Fruit fly (Drosophila melanogaster) whole organism, embryonic: ENCODE data around the gene Snx21.
A peak's percentile ranks its signal among the peaks of the same experiment; 100 is the strongest.

Experiments
- Antp ChIP-seq: fragments of 200-800 bp; sonication (Bioruptor generic); optimal IDR thresholded peaks from 3 replicates; lab custom pipeline; 2016; ENCODE audit warnings: missing biosample characterization, missing genetic modification characterization
- Atf-2 ChIP-seq: fragments of 200-800 bp; sonication (Bioruptor generic); optimal IDR thresholded peaks from 2 replicates; lab custom pipeline; 2016; ENCODE audit warnings: missing biosample characterization, missing genetic modification characterization
- Awh ChIP-seq: fragments of 200-800 bp; sonication (Bioruptor generic); IDR thresholded peaks from 2 replicates; pipeline ENCODE4, ENCODE4 v1.3.6; 2022; ENCODE audit warnings: missing biosample characterization, missing genetic modification characterization
- B-H2 ChIP-seq: fragments of 200-800 bp; sonication (Bioruptor generic); optimal IDR thresholded peaks from 2 replicates; lab custom pipeline; 2018; ENCODE audit warnings: missing biosample characterization, mild to moderate bottlenecking, missing genetic modification characterization
- CG10565 ChIP-seq: fragments of 200-800 bp; sonication (Bioruptor generic); optimal IDR thresholded peaks from 3 replicates; lab custom pipeline; 2016; ENCODE audit warnings: missing biosample characterization, mild to moderate bottlenecking, missing genetic modification characterization
- CG11093 ChIP-seq: fragments of 200-800 bp; sonication (Bioruptor generic); IDR thresholded peaks from 3 replicates; pipeline ENCODE4 v1.3.6; 2022; ENCODE audit warnings: missing biosample characterization, missing genetic modification characterization
- CG12391 ChIP-seq: fragments of 200-800 bp; sonication (Bioruptor generic); optimal IDR thresholded peaks from 3 replicates; lab custom pipeline; 2018; ENCODE audit warnings: missing biosample characterization, mild to moderate bottlenecking, missing genetic modification characterization, moderate library complexity
- CG13624 ChIP-seq: fragments of 200-800 bp; sonication (Bioruptor generic); optimal IDR thresholded peaks from 2 replicates; lab custom pipeline; 2016; ENCODE audit warnings: missing biosample characterization, missing genetic modification characterization
- CG14441 ChIP-seq: fragments of 200-800 bp; sonication (Bioruptor generic); IDR thresholded peaks from 2 replicates; pipeline ENCODE4 v1.3.6; 2022; ENCODE audit warnings: missing biosample characterization, missing genetic modification characterization
- CG15073 ChIP-seq: fragments of 200-800 bp; sonication (Bioruptor generic); optimal IDR thresholded peaks from 2 replicates; lab custom pipeline; 2016; ENCODE audit warnings: missing biosample characterization, missing genetic modification characterization
- CG15601 ChIP-seq: fragments of 200-800 bp; sonication (Bioruptor generic); optimal IDR thresholded peaks from 3 replicates; lab custom pipeline; 2019; ENCODE audit warnings: missing biosample characterization, mild to moderate bottlenecking, missing genetic modification characterization, moderate library complexity
- CG16815 ChIP-seq: fragments of 200-800 bp; sonication (Bioruptor generic); optimal IDR thresholded peaks from 3 replicates; lab custom pipeline; 2017; ENCODE audit warnings: missing biosample characterization, mild to moderate bottlenecking, missing genetic modification characterization
- CG17568 ChIP-seq: fragments of 200-800 bp; sonication (Bioruptor generic); optimal IDR thresholded peaks from 2 replicates; lab custom pipeline; 2018; ENCODE audit warnings: missing biosample characterization, mild to moderate bottlenecking, missing genetic modification characterization, moderate library complexity
- CG18599 ChIP-seq: fragments of 200-800 bp; sonication (Bioruptor generic); optimal IDR thresholded peaks from 3 replicates; lab custom pipeline; 2017; ENCODE audit warnings: missing biosample characterization, missing genetic modification characterization, mild to moderate bottlenecking, moderate library complexity, missing genetic modification reagents
- CG18764 ChIP-seq: fragments of 200-800 bp; sonication (Bioruptor generic); optimal IDR thresholded peaks from 3 replicates; lab custom pipeline; 2016; ENCODE audit warnings: missing biosample characterization, missing genetic modification characterization
- CG31224 ChIP-seq: fragments of 200-800 bp; sonication (Bioruptor generic); IDR thresholded peaks from 2 replicates; pipeline ENCODE4 v1.3.6; 2022; ENCODE audit warnings: missing biosample characterization, missing genetic modification characterization
- CG33213 ChIP-seq: fragments of 200-800 bp; sonication (Bioruptor generic); optimal IDR thresholded peaks from 3 replicates; lab custom pipeline; 2016; ENCODE audit warnings: missing biosample characterization, missing genetic modification characterization
- CG34422 ChIP-seq: fragments of 200-800 bp; sonication (Bioruptor generic); IDR thresholded peaks from 3 replicates; pipeline ENCODE4 v1.3.6; 2022; ENCODE audit warnings: missing biosample characterization, missing genetic modification characterization
- CG3726 ChIP-seq: fragments of 200-800 bp; sonication (Bioruptor generic); IDR thresholded peaks from 3 replicates; pipeline ENCODE4, ENCODE4 v1.3.6; 2022; ENCODE audit warnings: missing biosample characterization, missing genetic modification characterization
- CG3847 ChIP-seq: fragments of 200-800 bp; sonication (Bioruptor generic); IDR thresholded peaks from 2 replicates; pipeline ENCODE4 v1.3.6; 2022; ENCODE audit warnings: missing biosample characterization, missing genetic modification characterization
- CG5180 ChIP-seq: fragments of 200-800 bp; sonication (Bioruptor generic); optimal IDR thresholded peaks from 3 replicates; lab custom pipeline; 2017; ENCODE audit warnings: missing biosample characterization, missing genetic modification characterization, mild to moderate bottlenecking, moderate library complexity, missing genetic modification reagents
- CG5245 ChIP-seq: fragments of 200-800 bp; sonication (Bioruptor generic); optimal IDR thresholded peaks from 3 replicates; lab custom pipeline; 2016; ENCODE audit warnings: missing biosample characterization, missing genetic modification characterization
- CG6854 ChIP-seq: fragments of 200-800 bp; sonication (Bioruptor generic); optimal IDR thresholded peaks from 3 replicates; lab custom pipeline; 2017; ENCODE audit warnings: missing biosample characterization, mild to moderate bottlenecking, missing genetic modification characterization
- CG8281 ChIP-seq: fragments of 200-800 bp; sonication (Bioruptor generic); optimal IDR thresholded peaks from 2 replicates; lab custom pipeline; 2018; ENCODE audit warnings: missing biosample characterization, mild to moderate bottlenecking, missing genetic modification characterization, moderate library complexity
- CG9932 ChIP-seq: fragments of 200-800 bp; sonication (Bioruptor generic); IDR thresholded peaks from 2 replicates; pipeline ENCODE4 v1.3.6; 2022; ENCODE audit warnings: missing biosample characterization, missing genetic modification characterization
- Dbx ChIP-seq: fragments of 200-800 bp; sonication (Bioruptor generic); IDR thresholded peaks from 3 replicates; pipeline ENCODE4 v1.3.6; 2022; ENCODE audit warnings: missing biosample characterization, missing genetic modification characterization
- Doc3 ChIP-seq: fragments of 200-800 bp; sonication (Bioruptor generic); IDR thresholded peaks from 3 replicates; pipeline ENCODE4 v1.3.6; 2022; ENCODE audit warnings: missing biosample characterization, missing genetic modification characterization; ENCODE audit not compliant: partially characterized antibody
- Mad ChIP-seq: fragments of 200-800 bp; sonication (Bioruptor generic); optimal IDR thresholded peaks from 2 replicates; lab custom pipeline; 2016; ENCODE audit warnings: missing biosample characterization, missing genetic modification characterization
- Mes4 ChIP-seq: fragments of 200-800 bp; sonication (Bioruptor generic); optimal IDR thresholded peaks from 2 replicates; lab custom pipeline; 2016; ENCODE audit warnings: missing biosample characterization, missing genetic modification characterization
- NC2β ChIP-seq: fragments of 200-800 bp; sonication (Bioruptor generic); optimal IDR thresholded peaks from 2 replicates; lab custom pipeline; 2016; ENCODE audit warnings: missing biosample characterization, missing genetic modification characterization
- PHDP ChIP-seq: fragments of 200-800 bp; sonication (Bioruptor generic); optimal IDR thresholded peaks from 3 replicates; lab custom pipeline; 2018; ENCODE audit warnings: missing biosample characterization, mild to moderate bottlenecking, missing genetic modification characterization, moderate library complexity
- Sry-β ChIP-seq: fragments of 200-800 bp; sonication (Bioruptor generic); optimal IDR thresholded peaks from 2 replicates; lab custom pipeline; 2018; ENCODE audit warnings: missing biosample characterization, mild to moderate bottlenecking, missing genetic modification characterization, moderate library complexity
- TFAM ChIP-seq: fragments of 200-800 bp; sonication (Bioruptor generic); optimal IDR thresholded peaks from 2 replicates; lab custom pipeline; 2017; ENCODE audit warnings: missing biosample characterization, missing genetic modification characterization, inconsistent platforms
- Xbp1 ChIP-seq: fragments of 200-800 bp; sonication (Bioruptor generic); optimal IDR thresholded peaks from 3 replicates; lab custom pipeline; 2016; ENCODE audit warnings: missing biosample characterization, mild to moderate bottlenecking, missing genetic modification characterization
- Xrp1 ChIP-seq: fragments of 200-800 bp; sonication (Bioruptor generic); IDR thresholded peaks from 2 replicates; pipeline ENCODE4 v1.3.6; 2022; ENCODE audit warnings: missing biosample characterization, missing genetic modification characterization
- abd-A ChIP-seq: fragments of 200-800 bp; sonication (Bioruptor generic); optimal IDR thresholded peaks from 3 replicates; lab custom pipeline; 2019; ENCODE audit warnings: missing biosample characterization, mild to moderate bottlenecking, missing genetic modification characterization, moderate library complexity
- al ChIP-seq: fragments of 200-800 bp; sonication (Bioruptor generic); IDR thresholded peaks from 2 replicates; pipeline ENCODE4 v1.3.6; 2022; ENCODE audit warnings: missing biosample characterization, missing genetic modification characterization
- bab2 ChIP-seq: fragments of 200-800 bp; sonication (Bioruptor generic); optimal IDR thresholded peaks from 2 replicates; lab custom pipeline; 2016; ENCODE audit warnings: missing biosample characterization, missing genetic modification characterization
- bcd ChIP-seq: fragments of 200-800 bp; sonication (Bioruptor generic); optimal IDR thresholded peaks from 2 replicates; lab custom pipeline; 2017; ENCODE audit warnings: missing biosample characterization, mild to moderate bottlenecking, missing genetic modification characterization
- dpn ChIP-seq, 2 experiments: fragments of 200-800 bp; sonication (Bioruptor generic); optimal IDR thresholded peaks; 3 replicates each; lab custom pipeline; 2016; ENCODE audit warnings: missing biosample characterization in 2 of 2, missing genetic modification characterization in 2 of 2
- fu2 ChIP-seq: fragments of 200-800 bp; sonication (Bioruptor generic); optimal IDR thresholded peaks from 2 replicates; lab custom pipeline; 2016; ENCODE audit warnings: missing biosample characterization, missing genetic modification characterization
- h ChIP-seq: fragments of >200 bp; optimal IDR thresholded peaks from 2 replicates; lab custom pipeline; 2017
- ind ChIP-seq: fragments of 200-800 bp; sonication (Bioruptor generic); optimal IDR thresholded peaks from 3 replicates; lab custom pipeline; 2016; ENCODE audit warnings: missing biosample characterization, missing genetic modification characterization
- knrl ChIP-seq: fragments of 200-800 bp; sonication (Bioruptor generic); IDR thresholded peaks from 3 replicates; pipeline ENCODE4 v1.3.6; 2022; ENCODE audit warnings: missing biosample characterization, missing genetic modification characterization; ENCODE audit not compliant: partially characterized antibody
- rib ChIP-seq: fragments of 200-800 bp; sonication (Bioruptor generic); IDR thresholded peaks from 2 replicates; pipeline ENCODE4 v1.3.6; 2022; ENCODE audit warnings: missing biosample characterization, missing genetic modification characterization
- row ChIP-seq: fragments of 200-800 bp; sonication (Bioruptor generic); IDR thresholded peaks from 3 replicates; pipeline ENCODE4 v1.3.6; 2022; ENCODE audit warnings: missing biosample characterization, missing genetic modification characterization
- run ChIP-seq: fragments of 200-800 bp; sonication (Bioruptor generic); optimal IDR thresholded peaks from 3 replicates; lab custom pipeline; 2018; ENCODE audit warnings: missing biosample characterization, mild to moderate bottlenecking, missing genetic modification characterization
- sim ChIP-seq: fragments of 200-800 bp; sonication (Bioruptor generic); IDR thresholded peaks from 2 replicates; pipeline ENCODE4 v1.3.6; 2022; ENCODE audit warnings: missing biosample characterization, missing genetic modification characterization
- sqz ChIP-seq: fragments of 200-800 bp; sonication (Bioruptor generic); optimal IDR thresholded peaks from 3 replicates; lab custom pipeline; 2018; ENCODE audit warnings: missing biosample characterization, mild to moderate bottlenecking, missing genetic modification characterization
- ssp ChIP-seq: fragments of 200-800 bp; sonication (Bioruptor generic); IDR thresholded peaks from 2 replicates; pipeline ENCODE4 v1.3.6; 2022; ENCODE audit warnings: missing biosample characterization, missing genetic modification characterization

Gene Snx21

dm6 chr2L:2754437-2755322 is 10.8 kb downstream of the Snx21 start (continued):
- peak; percentile 65 for TF ChIP-seq TFAM (GFP tag; lab: Kevin White, UChicago)
- TF ChIP-seq CG17568: peak; percentile 85
- no peak for TF ChIP-seq h
- TF ChIP-seq CG15073: no peak
- peak; percentile 69 for TF ChIP-seq CG18764
- peak; percentile 82 for TF ChIP-seq abd-A (tag; lab: Kevin White, UChicago)
- peak; percentile 81 for TF ChIP-seq ind (GFP tag; lab: Kevin White, UChicago)
- TF ChIP-seq Mes4: peak; percentile 73
- TF ChIP-seq PHDP: peak; percentile 86
- TF ChIP-seq CG5180 (GFP tag; lab: Kevin White, UChicago): peak; percentile 81
- peak; percentile 71 for TF ChIP-seq bab2 (GFP tag; lab: Kevin White, UChicago)
- TF ChIP-seq Xbp1: peak; percentile 71
- TF ChIP-seq rib (GFP tag; lab: Robert Waterston, UW): no peak
- peak; percentile 72 for TF ChIP-seq CG6854 (GFP tag; lab: Kevin White, UChicago)
- peak; percentile 51 for TF ChIP-seq CG8281 (tag; lab: Kevin White, UChicago)
- TF ChIP-seq CG12391: peak; percentile 86
- TF ChIP-seq CG14441 (GFP tag; lab: Robert Waterston, UW): no peak
- no peak for TF ChIP-seq ssp (GFP tag; lab: Robert Waterston, UW)
- peak; percentile 64 for TF ChIP-seq CG33213 (GFP tag; lab: Kevin White, UChicago)
- TF ChIP-seq Xrp1 (GFP tag; lab: Robert Waterston, UW): no peak
- TF ChIP-seq NC2β (GFP tag; lab: Kevin White, UChicago): peak; percentile 28
- peak; percentile 91 for TF ChIP-seq sqz
- TF ChIP-seq fu2: peak; percentile 64
- TF ChIP-seq CG9932: no peak
- TF ChIP-seq CG31224 (GFP tag; lab: Robert Waterston, UW): no peak
- TF ChIP-seq Mad: peak; percentile 42
- no peak for TF ChIP-seq CG3847 (GFP tag; lab: Robert Waterston, UW)
- TF ChIP-seq CG11093 (GFP tag; lab: Robert Waterston, UW): no peak
- TF ChIP-seq al (GFP tag; lab: Robert Waterston, UW): no peak
- peak; percentile 83 for TF ChIP-seq bcd (GFP tag; lab: Kevin White, UChicago)
- peak; percentile 22 for TF ChIP-seq CG10565 (GFP tag; lab: Kevin White, UChicago)
- TF ChIP-seq sim (GFP tag; lab: Robert Waterston, UW): no peak
- TF ChIP-seq knrl: no peak
- peak; percentile 56 for TF ChIP-seq run (tag; lab: Kevin White, UChicago)
- TF ChIP-seq Doc3 (GFP tag; lab: Robert Waterston, UW): no peak
- TF ChIP-seq B-H2 (GFP tag; lab: Kevin White, UChicago): peak; percentile 65
- TF ChIP-seq Dbx: no peak
- peak; percentile 53 for TF ChIP-seq CG5245 (GFP tag; lab: Kevin White, UChicago)
- peak; percentile 74 to 78 for TF ChIP-seq dpn (GFP tag; optimal IDR thresholded peaks at IDR 0.05; lab: Kevin White, UChicago)
- TF ChIP-seq CG18599 (GFP tag; lab: Kevin White, UChicago): peak; percentile 92
- TF ChIP-seq CG3726 (GFP tag; lab: Robert Waterston, UW): no peak
- TF ChIP-seq Sry-β: peak; percentile 56
- no peak for TF ChIP-seq CG34422 (GFP tag; lab: Robert Waterston, UW)
- peak; percentile 41 for TF ChIP-seq CG16815 (GFP tag; lab: Kevin White, UChicago)
- no peak for TF ChIP-seq row (GFP tag; lab: Robert Waterston, UW)
- TF ChIP-seq CG15601 (tag; lab: Kevin White, UChicago): peak; percentile 91
- peak; percentile 82 for TF ChIP-seq CG13624 (GFP tag; lab: Kevin White, UChicago)
- no peak for TF ChIP-seq Awh (GFP tag; lab: Robert Waterston, UW)
- TF ChIP-seq Atf-2 (GFP tag; lab: Kevin White, UChicago): peak; percentile 66
- peak; percentile 50 for TF ChIP-seq Antp (GFP tag; lab: Kevin White, UChicago)
